Fruit fly (Drosophila melanogaster): ENCODE results near the gene lz.
A peak's percentile ranks its signal among the peaks of the same experiment; 100 is the strongest.

The lz gene

DNA sequence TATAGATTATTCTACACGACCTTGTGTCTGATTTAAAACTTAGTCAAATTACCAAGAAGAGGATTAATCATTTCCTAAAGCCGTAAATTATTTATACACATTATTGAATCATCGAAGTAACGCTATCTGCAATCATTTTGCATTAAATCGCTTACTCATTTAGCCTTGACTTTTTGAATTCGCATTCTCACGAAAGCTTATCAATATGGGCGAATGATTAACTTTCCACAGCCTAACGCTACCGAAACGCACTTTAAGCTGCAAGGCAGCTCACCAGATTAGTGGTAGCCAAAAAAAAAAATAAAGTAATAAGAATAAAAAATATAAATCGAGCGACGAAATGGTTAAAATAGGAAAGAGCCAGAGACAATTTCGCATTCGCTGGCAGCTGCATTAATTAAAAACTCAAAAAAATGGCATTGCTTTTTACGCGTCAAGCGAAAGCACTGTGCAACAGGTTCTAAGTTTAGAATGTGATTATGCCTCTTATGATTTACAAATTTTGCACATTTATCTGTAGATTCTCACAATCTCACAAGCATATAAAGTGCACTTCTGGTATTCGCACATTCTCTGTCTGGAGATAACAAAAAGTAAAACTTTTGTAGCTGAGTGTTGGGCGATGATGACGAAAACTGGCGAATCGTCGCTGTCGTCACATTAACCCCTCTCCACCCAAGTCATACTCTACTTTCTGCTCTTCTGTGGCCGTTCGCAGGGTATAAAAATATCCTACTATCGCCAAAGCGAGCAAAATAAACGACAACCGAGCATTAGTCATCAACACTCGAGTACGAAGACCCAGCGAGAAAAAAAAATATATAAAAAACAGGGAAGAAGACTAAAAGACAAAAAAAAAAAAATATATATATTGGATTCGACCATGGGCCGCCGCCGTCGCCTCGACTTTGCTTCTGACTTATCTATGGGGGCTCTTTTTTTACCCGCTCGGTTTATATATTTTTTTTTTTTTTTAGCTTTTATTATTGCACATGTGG lies 59.3 kb downstream of the lz start (continued):
- TF ChIP-seq CG12769 (tag; optimal IDR thresholded peaks at IDR 0.05) (peak; percentile 89), Nf-YC (tag; optimal IDR thresholded peaks at IDR 0.05) (no peak), CG7271 (tag; optimal IDR thresholded peaks at IDR 0.05) (no peak), CG13123 (GFP tag; optimal IDR thresholded peaks at IDR 0.05) (no peak), sisA (GFP tag; IDR thresholded peaks at IDR 0.05) (peak; percentile 63), maf-S (GFP tag; optimal IDR thresholded peaks at IDR 0.05) (peak; percentile 43), tap (tag; optimal IDR thresholded peaks at IDR 0.05) (peak; percentile 31), Ravus (GFP tag; IDR thresholded peaks at IDR 0.05) (no peak; the same call in 1 of the 2 replicates), CG12219 (GFP tag; optimal IDR thresholded peaks at IDR 0.05) (peak; percentile 71), CG9817 (tag; optimal IDR thresholded peaks at IDR 0.05) (peak; percentile 72), cg (GFP tag; optimal IDR thresholded peaks at IDR 0.05) (no peak), D19B (GFP tag; optimal IDR thresholded peaks at IDR 0.05) (peak; percentile 58), CG7987 (GFP tag; optimal IDR thresholded peaks at IDR 0.05) (peak; percentile 39), CG31365 (tag; optimal IDR thresholded peaks at IDR 0.05) (peak; percentile 21), CG4360 (GFP tag; IDR thresholded peaks at IDR 0.05) (no peak), bigmax (GFP tag; optimal IDR thresholded peaks at IDR 0.05) (no peak), CG4617 (GFP tag; optimal IDR thresholded peaks at IDR 0.05; ENCODE audit: borderline replicate concordance) (no peak), inv (GFP tag; IDR thresholded peaks at IDR 0.05; ENCODE audit: partially characterized antibody) (no peak), Six4 (GFP tag; optimal IDR thresholded peaks at IDR 0.05) (no peak), Doc2 (GFP tag; IDR thresholded peaks at IDR 0.05) (0 out of 2 replicates have a peak, but pooled peaks have one; percentile 23), odd (GFP tag; optimal IDR thresholded peaks at IDR 0.05) (no peak), Dbx (GFP tag; IDR thresholded peaks at IDR 0.05) (peak; percentile 81), CG12236 (GFP tag; optimal IDR thresholded peaks at IDR 0.05) (no peak), CG12155 (GFP tag; optimal IDR thresholded peaks at IDR 0.05) (peak; percentile 57), cad (GFP tag; optimal IDR thresholded peaks at IDR 0.05) (no peak), CG17568 (GFP tag; optimal IDR thresholded peaks at IDR 0.05) (peak; percentile 52), NC2α (GFP tag; optimal IDR thresholded peaks at IDR 0.05) (no peak), MBD-R2 (GFP tag; IDR thresholded peaks at IDR 0.05) (peak; percentile 46; the same call in 1 of the 2 replicates), CG3847 (GFP tag; IDR thresholded peaks at IDR 0.05) (peak; percentile 63; the same call in 1 of the 2 replicates), CG4424 (GFP tag; optimal IDR thresholded peaks at IDR 0.05) (peak; percentile 22), ftz-f1 (GFP tag; optimal IDR thresholded peaks at IDR 0.05) (no peak), luna (GFP tag; optimal IDR thresholded peaks at IDR 0.05) (peak; percentile 75), Hr39 (optimal IDR thresholded peaks at IDR 0.05) (no peak), pan (optimal IDR thresholded peaks at IDR 0.05) (no peak), pan (GFP tag; optimal IDR thresholded peaks at IDR 0.05 in 1 of 2, IDR thresholded peaks at IDR 0.05 in 1 of 2) (peak in 1 of 2 experiments; percentile 86), dati (GFP tag; IDR thresholded peaks at IDR 0.05) (no peak), CG2202 (tag; optimal IDR thresholded peaks at IDR 0.05) (no peak), Atf3 (GFP tag; optimal IDR thresholded peaks at IDR 0.05) (peak; percentile 11), CG43689 (GFP tag; IDR thresholded peaks at IDR 0.05) (peak; percentile 24; the same call in 1 of the 2 replicates), CG10274 (GFP tag; optimal IDR thresholded peaks at IDR 0.05) (peak; percentile 45), bab2 (GFP tag; optimal IDR thresholded peaks at IDR 0.05) (peak; percentile 25), phol (tag; optimal IDR thresholded peaks at IDR 0.05) (peak; percentile 27), sc (optimal IDR thresholded peaks at IDR 0.05) (no peak), sc (GFP tag; optimal IDR thresholded peaks at IDR 0.05) (no peak), Deaf1 (tag; optimal IDR thresholded peaks at IDR 0.05) (peak; percentile 30), CG1602 (GFP tag; optimal IDR thresholded peaks at IDR 0.05) (peak; percentile 14), crp (GFP tag; optimal IDR thresholded peaks at IDR 0.05) (no peak), CG33213 (GFP tag; optimal IDR thresholded peaks at IDR 0.05) (peak; percentile 15), ttk (GFP tag; IDR thresholded peaks at IDR 0.05) (peak; percentile 42; the same call in 1 of the 2 replicates)

Measured in whole organism, embryonic.